Fruit fly (Drosophila melanogaster) whole organism, adult: ENCODE measurements around the gene CG11975.

Experiments
- CG14711 ChIP-seq: fragments of 200-800 bp; sonication (Bioruptor generic); optimal IDR thresholded peaks from 2 replicates; lab custom pipeline; 2018; ENCODE audit warnings: missing biosample characterization, mild to moderate bottlenecking, missing genetic modification characterization, moderate library complexity
- CG1620 ChIP-seq: fragments of 200-800 bp; sonication (Bioruptor generic); optimal IDR thresholded peaks from 2 replicates; lab custom pipeline; 2016; ENCODE audit warnings: missing biosample characterization, missing genetic modification characterization
- CG33017 ChIP-seq: fragments of 200-800 bp; sonication (Bioruptor generic); optimal IDR thresholded peaks from 2 replicates; lab custom pipeline; 2018; ENCODE audit warnings: missing biosample characterization, mild to moderate bottlenecking, missing genetic modification characterization, moderate library complexity
- CG5204 ChIP-seq: fragments of 200-800 bp; sonication (Bioruptor generic); optimal IDR thresholded peaks from 2 replicates; lab custom pipeline; 2016; ENCODE audit warnings: missing biosample characterization, missing genetic modification characterization
- CG7045 ChIP-seq: fragments of 200-800 bp; sonication (Bioruptor generic); optimal IDR thresholded peaks from 2 replicates; lab custom pipeline; 2017; ENCODE audit warnings: missing biosample characterization, mild to moderate bottlenecking, missing genetic modification characterization
- Crg-1 ChIP-seq: fragments of 200-800 bp; sonication (Bioruptor generic); optimal IDR thresholded peaks from 2 replicates; lab custom pipeline; 2016; ENCODE audit warnings: missing biosample characterization, missing genetic modification characterization
- Hr96 ChIP-seq: fragments of 200-800 bp; sonication (Bioruptor generic); optimal IDR thresholded peaks from 2 replicates; lab custom pipeline; 2016; ENCODE audit warnings: missing biosample characterization, missing genetic modification characterization
- Mnt ChIP-seq: fragments of 200-800 bp; sonication (Bioruptor generic); optimal IDR thresholded peaks from 2 replicates; lab custom pipeline; 2016; ENCODE audit warnings: missing biosample characterization, mild to moderate bottlenecking, missing genetic modification characterization
- bab1 ChIP-seq: fragments of 200-800 bp; sonication (Bioruptor generic); optimal IDR thresholded peaks from 3 replicates; lab custom pipeline; 2019; ENCODE audit warnings: missing biosample characterization, mild to moderate bottlenecking, missing genetic modification characterization, moderate library complexity
- cic ChIP-seq: fragments of 200-800 bp; sonication (Bioruptor generic); optimal IDR thresholded peaks from 2 replicates; lab custom pipeline; 2017; ENCODE audit warnings: missing biosample characterization, mild to moderate bottlenecking, missing genetic modification characterization, moderate library complexity
- kay ChIP-seq: fragments of 200-800 bp; sonication (Bioruptor generic); peaks from one replicate; lab custom pipeline; 2016; ENCODE audit warnings: missing biosample characterization, missing genetic modification characterization, borderline replicate concordance
- ovo ChIP-seq: fragments of 200-800 bp; sonication (Bioruptor generic); optimal IDR thresholded peaks from 2 replicates; lab custom pipeline; 2016; ENCODE audit warnings: missing biosample characterization, missing genetic modification characterization
- toe ChIP-seq: fragments of 200-800 bp; sonication (Bioruptor generic); optimal IDR thresholded peaks from 2 replicates; lab custom pipeline; 2016; ENCODE audit warnings: missing biosample characterization, missing genetic modification characterization

DNA sequence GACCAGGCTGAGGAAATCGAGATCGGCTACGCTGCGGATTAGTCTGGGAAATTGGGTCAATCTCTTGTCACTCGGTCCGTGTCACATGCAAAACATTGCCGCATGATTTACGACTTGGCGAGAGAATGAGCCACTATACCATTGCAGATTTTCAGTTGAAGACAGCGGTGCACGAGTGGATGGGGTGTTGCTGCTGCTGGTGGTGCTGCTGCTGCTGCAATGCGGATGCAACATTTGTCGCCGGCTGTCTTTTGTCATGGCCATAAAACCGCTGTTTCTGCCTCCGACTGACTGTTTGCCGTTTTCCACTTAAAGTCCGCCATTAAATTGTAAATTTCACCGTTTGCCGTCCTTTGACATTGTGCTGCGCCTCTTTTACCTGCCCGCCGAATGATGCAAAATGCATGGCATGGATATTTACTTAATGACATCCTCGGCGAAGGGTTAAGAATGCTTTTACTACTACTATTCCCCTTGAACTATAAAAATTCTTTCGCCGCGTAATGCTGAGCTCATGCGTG lies 16.9 kb upstream of the CG11975 start:
- TF ChIP-seq Mnt (GFP tag; lab: Kevin White, UChicago) (no peak), cic (GFP tag; lab: Kevin White, UChicago) (no peak), CG33017 (tag; lab: Kevin White, UChicago) (no peak), kay (no peak), CG1620 (GFP tag; lab: Kevin White, UChicago) (no peak), toe (GFP tag; lab: Kevin White, UChicago) (no peak), CG14711 (no peak), CG7045 (no peak), bab1 (GFP tag; lab: Kevin White, UChicago) (no peak), CG5204 (GFP tag; lab: Kevin White, UChicago) (no peak), Hr96 (GFP tag; lab: Kevin White, UChicago) (no peak), Crg-1 (GFP tag; lab: Kevin White, UChicago) (no peak), ovo (no peak)
